Fruit fly (Drosophila melanogaster): ENCODE results near the gene CG14395.

- TF ChIP-seq CG8478 (optimal IDR thresholded peaks at IDR 0.05): no peak
- no peak for TF ChIP-seq Dll (optimal IDR thresholded peaks at IDR 0.05)
- TF ChIP-seq pan (optimal IDR thresholded peaks at IDR 0.05): no peak
- no peak for TF ChIP-seq psq (optimal IDR thresholded peaks at IDR 0.05)
- TF ChIP-seq usp (GFP tag; optimal IDR thresholded peaks at IDR 0.05): no peak
These were observed 25.5 kb downstream of the CG14395 start for dm6 chr3R:12688116-12688515.
